Worm (Caenorhabditis elegans) whole organism, mixed stage, embryonic: ENCODE data around the gene F43E2.11.

Source experiments
- elt-3 ChIP-seq: fragments of 150-350 bp; optimal IDR thresholded peaks from 2 replicates; lab custom pipeline; 2014; ENCODE audit warnings: missing biosample characterization, missing genetic modification characterization
- lin-13 ChIP-seq: fragments of 150-350 bp; optimal IDR thresholded peaks from 2 replicates; lab custom pipeline; 2014; ENCODE audit warnings: missing biosample characterization, missing genetic modification characterization
- nhr-76 ChIP-seq: sonication (generic microtip); optimal IDR thresholded peaks from 2 replicates; lab custom pipeline; 2017; ENCODE audit warnings: missing biosample characterization, missing genetic modification characterization
- snpc-4 ChIP-seq: fragments of 150-350 bp; optimal IDR thresholded peaks from 2 replicates; lab custom pipeline; 2014; ENCODE audit warnings: missing biosample characterization, missing genetic modification characterization
- unc-39 ChIP-seq: fragments of 150-350 bp; optimal IDR thresholded peaks from 2 replicates; lab custom pipeline; 2014; ENCODE audit warnings: missing biosample characterization, missing genetic modification characterization
- unc-62 ChIP-seq: fragments of 150-350 bp; optimal IDR thresholded peaks from 2 replicates; lab custom pipeline; 2014; ENCODE audit warnings: missing biosample characterization, missing genetic modification reagents, missing genetic modification characterization
- zip-8 ChIP-seq: fragments of 150-350 bp; optimal IDR thresholded peaks from 2 replicates; lab custom pipeline; 2014; ENCODE audit warnings: missing biosample characterization, missing genetic modification characterization

DNA sequence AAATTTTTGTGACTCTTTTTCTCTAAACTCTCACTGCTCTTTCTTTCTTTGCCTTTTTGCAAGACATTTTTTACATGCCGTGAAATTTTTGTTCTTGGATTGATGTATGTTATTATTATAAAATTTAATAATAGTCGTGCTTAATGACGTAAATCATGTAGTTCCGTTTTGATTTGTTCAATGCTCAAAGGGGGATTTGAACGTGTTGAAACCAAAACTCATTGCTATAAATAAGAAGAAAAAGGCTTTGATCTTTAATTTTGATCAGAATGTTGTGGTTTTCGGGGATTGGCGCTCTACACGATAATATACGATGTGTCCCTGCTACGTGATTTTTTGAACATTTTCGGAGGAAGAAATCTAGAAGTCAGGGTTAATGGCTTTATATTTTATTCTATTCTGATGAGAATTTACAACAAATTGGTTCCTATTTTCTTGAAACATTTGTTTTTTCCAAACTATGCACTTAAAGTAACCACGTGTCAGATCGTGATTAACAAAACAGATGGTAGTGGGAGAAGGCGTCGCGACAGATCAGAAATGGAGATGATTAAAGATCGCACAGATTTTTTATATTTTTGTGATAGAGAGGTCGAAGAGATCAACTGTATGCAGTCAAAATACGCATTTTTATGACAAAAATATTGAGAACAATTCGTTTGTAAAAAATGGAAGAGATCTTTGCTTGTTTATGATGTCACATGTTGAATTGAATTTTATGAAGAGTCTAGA, 28.4 kb downstream of the F43E2.11 start:
- TF ChIP-seq lin-13, result no peak
- no peak for TF ChIP-seq snpc-4 (tag; lab: Kevin White, UChicago)
- no peak for TF ChIP-seq unc-62 (GFP tag; lab: Kevin White, UChicago)
- no peak for TF ChIP-seq elt-3 (tag; lab: Kevin White, UChicago)
- no peak for TF ChIP-seq nhr-76 (tag; lab: Kevin White, UChicago)
- TF ChIP-seq zip-8, result no peak
- no peak for TF ChIP-seq unc-39
